Fruit fly (Drosophila melanogaster) S2 (cell line): ENCODE measurements around the gene B-H2.

Experiments used
- CG8478 ChIP-seq: fragments of >200 bp; optimal IDR thresholded peaks from 2 replicates; lab custom pipeline; 2018
- CTCF ChIP-seq, 2 experiments: fragments of >200 bp; optimal IDR thresholded peaks; 2 replicates each; lab custom pipeline; 2018

DNA sequence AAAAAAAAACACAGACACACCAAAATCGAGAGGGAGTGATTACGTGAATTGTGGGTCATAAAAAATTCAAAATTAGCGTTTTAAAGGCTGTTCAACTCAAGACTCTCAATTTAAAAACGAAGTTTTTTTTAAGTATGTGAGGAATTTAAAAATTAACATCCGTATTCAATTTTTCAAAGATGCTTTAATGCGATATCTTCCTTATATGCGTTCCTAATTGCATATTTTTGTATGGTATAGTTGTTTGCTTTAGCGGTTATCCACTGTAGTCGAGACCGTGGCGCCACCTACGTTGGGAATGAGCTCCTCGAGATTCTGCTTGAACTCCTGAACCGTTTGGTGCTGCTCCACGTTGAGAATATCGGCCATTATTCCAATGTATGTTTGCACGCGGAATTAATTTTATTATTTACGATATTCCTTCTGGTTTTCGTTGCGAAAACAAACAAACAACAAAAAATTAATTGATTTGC is 23.4 kb upstream of the B-H2 start:
- TF ChIP-seq CTCF (optimal IDR thresholded peaks at IDR 0.05; lab: Kevin White, UChicago) = peak; percentile 26 to 27
- TF ChIP-seq CG8478 (lab: Kevin White, UChicago) = no peak
